Worm (Caenorhabditis elegans): ENCODE measurements around the gene kcmf-1.

kcmf-1 gene

ce11 chrIII:7859313-7859712 lies 30.1 kb downstream of the kcmf-1 start, which contains the start of gene tomm-7:
TSS of gene tomm-7 (plus strand) at chrIII:7859613.
- TF ChIP-seq ceh-34 (tag; optimal IDR thresholded peaks at IDR 0.05) (no peak), Y22D7AL.16 (tag; optimal IDR thresholded peaks at IDR 0.05) (no peak), pax-1 (tag; optimal IDR thresholded peaks at IDR 0.05) (no peak), hlh-15 (tag; optimal IDR thresholded peaks at IDR 0.05) (no peak), nhr-11 (tag; optimal IDR thresholded peaks at IDR 0.05) (no peak), fax-1 (tag; optimal IDR thresholded peaks at IDR 0.05) (no peak), unc-86 (tag; optimal IDR thresholded peaks at IDR 0.05) (no peak), dmd-4 (tag; optimal IDR thresholded peaks at IDR 0.05; ENCODE audit: borderline replicate concordance) (no peak), ceh-30 (tag; optimal IDR thresholded peaks at IDR 0.05) (no peak), unc-55 (GFP tag; optimal IDR thresholded peaks at IDR 0.05) (no peak), gmeb-2 (tag; optimal IDR thresholded peaks at IDR 0.05) (no peak), dve-1 (tag; optimal IDR thresholded peaks at IDR 0.05) (no peak), K02D7.2 (tag; optimal IDR thresholded peaks at IDR 0.05) (no peak), pha-4 (tag; optimal IDR thresholded peaks at IDR 0.05) (no peak), lin-11 (tag; optimal IDR thresholded peaks at IDR 0.05) (no peak), pqm-1 (tag; optimal IDR thresholded peaks at IDR 0.05) (no peak), lim-6 (tag; optimal IDR thresholded peaks at IDR 0.05) (no peak), ets-4 (tag; optimal IDR thresholded peaks at IDR 0.05) (no peak)

- TF ChIP-seq elt-4 (tag; optimal IDR thresholded peaks at IDR 0.05) (no peak), K09A11.1 (tag; optimal IDR thresholded peaks at IDR 0.05; ENCODE audit: insufficient read depth) (no peak), pha-2 (tag; optimal IDR thresholded peaks at IDR 0.05) (no peak), dmd-4 (tag; optimal IDR thresholded peaks at IDR 0.05; ENCODE audit: borderline replicate concordance) (no peak), ceh-30 (tag; optimal IDR thresholded peaks at IDR 0.05) (no peak), ets-4 (tag; optimal IDR thresholded peaks at IDR 0.05) (no peak), ahr-1 (tag; optimal IDR thresholded peaks at IDR 0.05) (no peak), fax-1 (tag; optimal IDR thresholded peaks at IDR 0.05) (no peak), lin-11 (tag; optimal IDR thresholded peaks at IDR 0.05) (no peak), tbx-7 (tag; optimal IDR thresholded peaks at IDR 0.05) (no peak), pat-9 (tag; optimal IDR thresholded peaks at IDR 0.05) (no peak), ceh-9 (tag; optimal IDR thresholded peaks at IDR 0.05) (no peak), ceh-19 (GFP tag; optimal IDR thresholded peaks at IDR 0.05) (no peak), npax-4 (tag; optimal IDR thresholded peaks at IDR 0.05) (no peak)
These were observed 31.7 kb downstream of the kcmf-1 start, which contains the start of gene cuc-1 for ce11 chrIII:7860885-7861284. TSS of gene cuc-1 (minus strand) at chrIII:7860985.

ce11 chrIII:7861535-7862120 lies 32.4 kb downstream of the kcmf-1 start, which contains the start of gene snr-5:
TSS of gene snr-5 (plus strand) at chrIII:7862070.
- TF ChIP-seq lin-11 (tag; optimal IDR thresholded peaks at IDR 0.05) (no peak), eyg-1 (tag; optimal IDR thresholded peaks at IDR 0.05) (no peak), unc-42 (tag; optimal IDR thresholded peaks at IDR 0.05) (peak; percentile 11)

- TF ChIP-seq ceh-14 (tag; optimal IDR thresholded peaks at IDR 0.05), result no peak
- no peak for TF ChIP-seq zip-5 (tag; optimal IDR thresholded peaks at IDR 0.05)
- no peak for TF ChIP-seq hlh-8 (tag; optimal IDR thresholded peaks at IDR 0.05)
- no peak for TF ChIP-seq tbx-2 (tag; optimal IDR thresholded peaks at IDR 0.05)
- TF ChIP-seq sdc-2 (tag; optimal IDR thresholded peaks at IDR 0.05), result no peak
- no peak for TF ChIP-seq hlh-6 (tag; optimal IDR thresholded peaks at IDR 0.05)
- no peak for TF ChIP-seq eyg-1 (tag; optimal IDR thresholded peaks at IDR 0.05)
- no peak for TF ChIP-seq fax-1 (tag; optimal IDR thresholded peaks at IDR 0.05)
- TF ChIP-seq gmeb-2 (tag; optimal IDR thresholded peaks at IDR 0.05), result no peak
- no peak for TF ChIP-seq C38D4.7 (GFP tag; optimal IDR thresholded peaks at IDR 0.05)
- no peak for TF ChIP-seq unc-3 (GFP tag; conservative IDR thresholded peaks at IDR 0.05)
- no peak for TF ChIP-seq unc-3 (tag; optimal IDR thresholded peaks at IDR 0.05)
- TF ChIP-seq elt-4 (tag; optimal IDR thresholded peaks at IDR 0.05), result no peak
- no peak for TF ChIP-seq ceh-45 (GFP tag; IDR thresholded peaks at IDR 0.05)
- TF ChIP-seq ets-4 (tag; optimal IDR thresholded peaks at IDR 0.05), result no peak
- TF ChIP-seq ahr-1 (tag; optimal IDR thresholded peaks at IDR 0.05), result no peak
- TF ChIP-seq ceh-24 (tag; optimal IDR thresholded peaks at IDR 0.05), result no peak
- TF ChIP-seq lim-6 (tag; optimal IDR thresholded peaks at IDR 0.05), result no peak
These were observed 36.1 kb downstream of the kcmf-1 start, which contains the start of gene slc-17.3 for ce11 chrIII:7865238-7865761. TSS of gene slc-17.3 (minus strand) at chrIII:7865288.
